Fruit fly (Drosophila melanogaster) whole organism, pupa: ENCODE data around the gene pira.

Experiments used
- CG10348 ChIP-seq: fragments of 200-800 bp; sonication (Bioruptor generic); IDR thresholded peaks from 2 replicates; pipeline ENCODE4 v1.3.6; 2022; ENCODE audit warnings: missing biosample characterization, missing genetic modification characterization
- CG12605 ChIP-seq: fragments of 200-800 bp; sonication (Bioruptor generic); IDR thresholded peaks from 2 replicates; pipeline ENCODE4 v1.3.6; 2022; ENCODE audit warnings: missing biosample characterization, missing genetic modification characterization
- CG13204 ChIP-seq: fragments of 200-800 bp; sonication (Bioruptor generic); optimal IDR thresholded peaks from 2 replicates; lab custom pipeline; 2018; ENCODE audit warnings: missing biosample characterization, mild to moderate bottlenecking, missing genetic modification characterization, moderate library complexity
- CG14655 ChIP-seq: fragments of 200-800 bp; sonication (Bioruptor generic); optimal IDR thresholded peaks from 3 replicates; lab custom pipeline; 2017; ENCODE audit warnings: mild to moderate bottlenecking, missing biosample characterization, missing genetic modification reagents, missing genetic modification characterization
- CG15710 ChIP-seq: fragments of 200-800 bp; sonication (Bioruptor generic); optimal IDR thresholded peaks from 2 replicates; lab custom pipeline; 2018; ENCODE audit warnings: missing biosample characterization, mild to moderate bottlenecking, missing genetic modification characterization, moderate library complexity
- CG17806 ChIP-seq: fragments of 200-800 bp; sonication (Bioruptor generic); optimal IDR thresholded peaks from 2 replicates; lab custom pipeline; 2018; ENCODE audit warnings: missing biosample characterization, mild to moderate bottlenecking, missing genetic modification characterization, moderate library complexity
- CG32121 ChIP-seq: fragments of 200-800 bp; sonication (Bioruptor generic); IDR thresholded peaks from 2 replicates; pipeline ENCODE4 v1.3.6; 2022; ENCODE audit warnings: missing biosample characterization, missing genetic modification characterization
- CG34367 ChIP-seq: fragments of 200-800 bp; sonication (Bioruptor generic); optimal IDR thresholded peaks from 2 replicates; lab custom pipeline; 2018; ENCODE audit warnings: missing biosample characterization, mild to moderate bottlenecking, missing genetic modification characterization
- CG4496 ChIP-seq: fragments of 200-800 bp; sonication (Bioruptor generic); IDR thresholded peaks from 3 replicates; pipeline ENCODE4 v1.3.6; 2022; ENCODE audit warnings: missing biosample characterization, missing genetic modification characterization
- CG8159 ChIP-seq: fragments of 200-800 bp; sonication (Bioruptor generic); optimal IDR thresholded peaks from 3 replicates; lab custom pipeline; 2018; ENCODE audit warnings: missing biosample characterization, mild to moderate bottlenecking, missing genetic modification characterization, moderate library complexity
- CG8301 ChIP-seq: fragments of 200-800 bp; sonication (Bioruptor generic); optimal IDR thresholded peaks from 2 replicates; lab custom pipeline; 2018; ENCODE audit warnings: missing biosample characterization, mild to moderate bottlenecking, missing genetic modification characterization
- CG9948 ChIP-seq: fragments of 200-800 bp; sonication (Bioruptor generic); optimal IDR thresholded peaks from 2 replicates; lab custom pipeline; 2018; ENCODE audit warnings: missing biosample characterization, mild to moderate bottlenecking, missing genetic modification characterization, moderate library complexity
- D1 ChIP-seq: fragments of 200-800 bp; sonication (Bioruptor generic); optimal IDR thresholded peaks from 2 replicates; lab custom pipeline; 2018; ENCODE audit warnings: missing biosample characterization, mild to moderate bottlenecking, missing genetic modification characterization, moderate library complexity
- EcR ChIP-seq: fragments of 200-800 bp; sonication (Bioruptor generic); optimal IDR thresholded peaks from 3 replicates; lab custom pipeline; 2019; ENCODE audit warnings: missing biosample characterization, missing genetic modification characterization, mild to moderate bottlenecking, moderate library complexity, missing genetic modification reagents
- Ets98B ChIP-seq: fragments of 200-800 bp; sonication (Bioruptor generic); IDR thresholded peaks from 2 replicates; pipeline ENCODE4 v1.3.6; 2022; ENCODE audit warnings: missing biosample characterization, missing genetic modification characterization
- Pif1A ChIP-seq: fragments of 200-800 bp; sonication (Bioruptor generic); optimal IDR thresholded peaks from 3 replicates; lab custom pipeline; 2016; ENCODE audit warnings: missing biosample characterization, missing genetic modification characterization
- Pif1B ChIP-seq: fragments of 200-800 bp; sonication (Bioruptor generic); optimal IDR thresholded peaks from 3 replicates; lab custom pipeline; 2016; ENCODE audit warnings: missing biosample characterization, missing genetic modification characterization
- Snoo ChIP-seq: fragments of 200-800 bp; sonication (Bioruptor generic); optimal IDR thresholded peaks from 3 replicates; lab custom pipeline; 2017; ENCODE audit warnings: missing biosample characterization, mild to moderate bottlenecking, missing genetic modification characterization, inconsistent platforms
- fd96Ca ChIP-seq: fragments of 200-800 bp; sonication (Bioruptor generic); IDR thresholded peaks from 3 replicates; pipeline ENCODE4 v1.3.6; 2022; ENCODE audit warnings: missing biosample characterization, missing genetic modification characterization
- gl ChIP-seq: fragments of 200-800 bp; sonication (Bioruptor generic); optimal IDR thresholded peaks from 2 replicates; lab custom pipeline; 2018; ENCODE audit warnings: missing biosample characterization, mild to moderate bottlenecking, missing genetic modification characterization
- rn ChIP-seq: fragments of 200-800 bp; sonication (Bioruptor generic); IDR thresholded peaks from 2 replicates; pipeline ENCODE4 v1.3.6; 2022; ENCODE audit warnings: missing biosample characterization, missing genetic modification characterization

The pira gene

DNA sequence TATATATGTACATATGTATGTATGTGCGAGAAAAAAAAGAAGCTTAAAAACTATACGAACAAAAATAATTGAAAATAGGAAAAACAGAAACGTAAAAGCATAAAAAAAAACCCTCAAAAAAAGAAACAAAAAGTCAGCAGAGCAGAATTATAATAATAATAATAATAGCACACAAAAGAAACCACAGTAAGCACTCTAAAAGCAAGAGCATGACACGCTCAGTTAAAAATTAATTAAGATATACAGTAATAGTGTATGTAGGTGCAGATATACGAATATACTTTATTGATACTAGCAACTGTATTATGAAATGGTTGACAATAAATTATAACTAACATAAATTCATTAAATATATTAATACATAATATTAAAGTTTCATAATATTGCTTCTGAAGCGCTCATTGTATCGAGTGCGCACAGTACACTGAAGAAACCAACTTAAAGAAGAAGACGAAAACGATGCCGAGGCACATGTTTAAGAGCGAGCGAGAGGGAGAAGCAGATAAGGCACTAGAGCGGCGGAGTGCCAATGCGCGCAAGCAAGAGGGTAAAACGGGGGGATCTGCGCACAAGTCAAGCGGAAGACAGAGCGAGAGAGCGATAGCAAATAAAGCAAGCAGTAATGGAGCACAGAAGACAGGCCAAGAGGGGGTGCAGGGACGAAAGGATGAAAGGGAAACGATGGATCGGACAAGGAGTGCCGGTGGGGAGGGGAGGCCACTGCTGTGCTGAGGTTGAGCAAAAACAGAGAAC lies 28.5 kb downstream of the pira start:
- TF ChIP-seq Snoo (peak; percentile 75), CG8301 (tag; lab: Kevin White, UChicago) (peak; percentile 73), CG12605 (GFP tag; lab: Robert Waterston, UW) (peak; percentile 96), Pif1A (peak; percentile 59), CG4496 (GFP tag; lab: Robert Waterston, UW) (peak; percentile 86), CG34367 (peak; percentile 87), CG10348 (GFP tag; lab: Robert Waterston, UW) (no peak), EcR (GFP tag; lab: Kevin White, UChicago) (peak; percentile 74), CG17806 (tag; lab: Kevin White, UChicago) (peak; percentile 82), rn (peak; percentile 38; the same call in 1 of the 2 replicates), Pif1B (GFP tag; lab: Kevin White, UChicago) (peak; percentile 44), CG13204 (peak; percentile 76), fd96Ca (GFP tag; lab: Robert Waterston, UW) (peak; percentile 95), gl (tag; lab: Kevin White, UChicago) (peak; percentile 86), CG8159 (tag; lab: Kevin White, UChicago) (peak; percentile 92), CG14655 (peak; percentile 86), D1 (tag; lab: Kevin White, UChicago) (peak; percentile 78), CG32121 (peak; percentile 77), CG15710 (tag; lab: Kevin White, UChicago) (peak; percentile 90), Ets98B (peak; percentile 69), CG9948 (peak; percentile 88)

- TF ChIP-seq CG15710 (tag; lab: Kevin White, UChicago) (no peak), CG17806 (tag; lab: Kevin White, UChicago) (no peak), CG12605 (GFP tag; lab: Robert Waterston, UW) (no peak), fd96Ca (GFP tag; lab: Robert Waterston, UW) (peak; percentile 90), CG8159 (tag; lab: Kevin White, UChicago) (no peak), CG32121 (no peak), Ets98B (no peak; the same call in 1 of the 2 replicates), gl (tag; lab: Kevin White, UChicago) (no peak), rn (peak; percentile 37; the same call in 1 of the 2 replicates), CG14655 (no peak), EcR (GFP tag; lab: Kevin White, UChicago) (no peak), Pif1B (GFP tag; lab: Kevin White, UChicago) (peak; percentile 40), CG13204 (no peak), CG9948 (no peak), CG10348 (GFP tag; lab: Robert Waterston, UW) (no peak), CG34367 (no peak), Snoo (no peak), CG4496 (GFP tag; lab: Robert Waterston, UW) (no peak; the same call in none of the 3 replicates), Pif1A (peak; percentile 80), CG8301 (tag; lab: Kevin White, UChicago) (no peak), D1 (tag; lab: Kevin White, UChicago) (no peak)
These were observed 29.1 kb downstream of the pira start for dm6 chrX:12734354-12734709.

- TF ChIP-seq fd96Ca (GFP tag; lab: Robert Waterston, UW) (no peak), CG12605 (GFP tag; lab: Robert Waterston, UW) (peak; percentile 24; the same call in 1 of the 2 replicates)
These were observed 29.6 kb downstream of the pira start for dm6 chrX:12733770-12734189.

dm6 chrX:12732486-12732885 lies 30.9 kb downstream of the pira start:
- TF ChIP-seq CG15710 (tag; lab: Kevin White, UChicago) (no peak), CG12605 (GFP tag; lab: Robert Waterston, UW) (no peak), Pif1B (GFP tag; lab: Kevin White, UChicago) (no peak), CG32121 (0 out of 2 replicates have a peak, but pooled peaks have one; percentile 16), Ets98B (no peak), gl (tag; lab: Kevin White, UChicago) (no peak)

DNA sequence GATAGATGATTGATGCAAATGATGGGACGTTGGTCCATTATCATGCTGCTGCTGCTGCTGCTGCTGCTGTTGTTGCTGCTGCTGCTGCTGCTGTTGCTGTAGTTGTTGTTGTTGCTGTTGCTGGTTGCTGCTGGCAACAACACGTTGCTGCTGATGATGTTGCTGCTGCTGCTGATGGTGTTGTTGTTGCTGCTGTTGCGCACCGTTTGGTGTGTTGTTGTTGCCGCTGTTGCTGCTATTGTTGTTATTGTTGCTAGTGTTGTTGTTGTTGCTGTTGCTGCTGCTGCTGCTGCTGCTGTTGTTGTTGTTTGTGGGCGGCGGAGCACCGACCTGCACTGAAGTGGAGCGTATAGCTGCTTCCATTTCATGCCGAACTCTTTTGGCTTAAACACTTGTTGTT lies 32.3 kb downstream of the pira start:
- TF ChIP-seq CG9948, result no peak
- TF ChIP-seq CG10348 (GFP tag; lab: Robert Waterston, UW), result 0 out of 2 replicates have a peak, but pooled peaks have one; percentile 23

dm6 chrX:12727642-12728228 lies 35.7 kb downstream of the pira start:
- TF ChIP-seq Pif1B (GFP tag; lab: Kevin White, UChicago) (no peak), CG4496 (GFP tag; lab: Robert Waterston, UW) (peak; percentile 15; the same call in 1 of the 3 replicates), CG14655 (no peak), CG8301 (tag; lab: Kevin White, UChicago) (no peak), CG8159 (tag; lab: Kevin White, UChicago) (no peak), EcR (GFP tag; lab: Kevin White, UChicago) (peak; percentile 82), Pif1A (no peak), gl (tag; lab: Kevin White, UChicago) (no peak), CG13204 (peak; percentile 11), CG15710 (tag; lab: Kevin White, UChicago) (no peak), Snoo (no peak), rn (no peak), Ets98B (no peak), CG17806 (tag; lab: Kevin White, UChicago) (no peak), D1 (tag; lab: Kevin White, UChicago) (no peak), fd96Ca (GFP tag; lab: Robert Waterston, UW) (no peak; the same call in 2 of the 3 replicates), CG32121 (peak; percentile 16; the same call in 1 of the 2 replicates), CG10348 (GFP tag; lab: Robert Waterston, UW) (no peak), CG34367 (no peak), CG9948 (no peak), CG12605 (GFP tag; lab: Robert Waterston, UW) (no peak)
